Fruit fly (Drosophila melanogaster) whole organism, prepupa: ENCODE data around the gene CG8202.

Experiments
- CG16779 ChIP-seq: fragments of 200-800 bp; sonication (Bioruptor generic); optimal IDR thresholded peaks from 3 replicates; lab custom pipeline; 2017; ENCODE audit warnings: missing biosample characterization, mild to moderate bottlenecking, missing genetic modification characterization
- CG31627 ChIP-seq: fragments of 200-800 bp; sonication (Bioruptor generic); optimal IDR thresholded peaks from 3 replicates; lab custom pipeline; 2016; ENCODE audit warnings: missing biosample characterization, missing genetic modification characterization
- CG32006 ChIP-seq: fragments of 200-800 bp; sonication (Bioruptor generic); optimal IDR thresholded peaks from 3 replicates; lab custom pipeline; 2017; ENCODE audit warnings: missing biosample characterization, mild to moderate bottlenecking, missing genetic modification characterization
- CG8319 ChIP-seq: fragments of 200-800 bp; sonication (Bioruptor generic); optimal IDR thresholded peaks from 3 replicates; lab custom pipeline; 2016; ENCODE audit warnings: missing biosample characterization, missing genetic modification characterization
- Ets21C ChIP-seq: fragments of 200-800 bp; sonication (Bioruptor generic); optimal IDR thresholded peaks from 3 replicates; lab custom pipeline; 2016; ENCODE audit warnings: missing biosample characterization, missing genetic modification characterization
- Gug ChIP-seq: fragments of 200-800 bp; sonication (Bioruptor generic); IDR thresholded peaks from 2 replicates; pipeline ENCODE4 v1.3.6; 2022; ENCODE audit warnings: missing biosample characterization, missing genetic modification characterization
- Lpt ChIP-seq: fragments of 200-800 bp; sonication (Bioruptor generic); optimal IDR thresholded peaks from 3 replicates; lab custom pipeline; 2016; ENCODE audit warnings: missing biosample characterization, missing genetic modification characterization
- OdsH ChIP-seq: fragments of 200-800 bp; sonication (Bioruptor generic); optimal IDR thresholded peaks from 3 replicates; lab custom pipeline; 2016; ENCODE audit warnings: missing biosample characterization, missing genetic modification characterization
- fd85E ChIP-seq: fragments of 200-800 bp; sonication (Bioruptor generic); optimal IDR thresholded peaks from 3 replicates; lab custom pipeline; 2016; ENCODE audit warnings: missing biosample characterization, missing genetic modification characterization
- ss ChIP-seq, 2 experiments: fragments of 200-800 bp; sonication (Bioruptor generic); optimal IDR thresholded peaks; 2 replicates in 1 of 2; 3 replicates in 1 of 2; lab custom pipeline; 2017 to 2018; ENCODE audit warnings: mild to moderate bottlenecking in 2 of 2, missing biosample characterization in 2 of 2, missing genetic modification characterization in 2 of 2, moderate library complexity in 1 of 2

- TF ChIP-seq Lpt (no peak), CG31627 (no peak), Ets21C (GFP tag; lab: Kevin White, UChicago) (no peak), OdsH (GFP tag; lab: Kevin White, UChicago) (no peak), Gug (no peak; the same call in 1 of the 2 replicates), CG8319 (GFP tag; lab: Kevin White, UChicago) (no peak), CG16779 (no peak), ss (GFP tag; optimal IDR thresholded peaks at IDR 0.05; lab: Kevin White, UChicago) (no peak), CG32006 (no peak), fd85E (GFP tag; lab: Kevin White, UChicago) (no peak)
These were observed 52.9 kb downstream of the CG8202 start for dm6 chr3R:8784788-8785187.
